Worm (Caenorhabditis elegans): Measurements from ENCODE around the gene M01F1.8.
A peak's percentile ranks its signal among the peaks of the same experiment; 100 is the strongest.

Gene M01F1.8

ce11 chrIII:3542105-3542504 is 39.8 kb upstream of the M01F1.8 start:
- TF ChIP-seq nhr-76 (tag; optimal IDR thresholded peaks at IDR 0.05), result no peak
- TF ChIP-seq bed-3 (GFP tag; optimal IDR thresholded peaks at IDR 0.05), result no peak
- peak; percentile 89 for TF ChIP-seq ces-1 (GFP tag; optimal IDR thresholded peaks at IDR 0.05)
- TF ChIP-seq snpc-4 (tag; optimal IDR thresholded peaks at IDR 0.05), result no peak
- TF ChIP-seq pha-4 (tag; optimal IDR thresholded peaks at IDR 0.05), result no peak

ce11 chrIII:3541539-3541938 is 39.2 kb upstream of the M01F1.8 start, which contains the start of gene ben-1:
Gene ben-1, minus strand, starts transcription at chrIII:3541639.
- TF ChIP-seq lin-13 (tag; optimal IDR thresholded peaks at IDR 0.05) (no peak), pha-4 (tag; optimal IDR thresholded peaks at IDR 0.05) (no peak), sptf-1 (tag; optimal IDR thresholded peaks at IDR 0.05) (no peak), mab-5 (tag; optimal IDR thresholded peaks at IDR 0.05) (no peak), ceh-83 (GFP tag; optimal IDR thresholded peaks at IDR 0.05) (no peak), nhr-237 (tag; optimal IDR thresholded peaks at IDR 0.05) (no peak), nhr-2 (tag; optimal IDR thresholded peaks at IDR 0.05) (no peak), nhr-76 (tag; optimal IDR thresholded peaks at IDR 0.05) (no peak), sem-2 (GFP tag; optimal IDR thresholded peaks at IDR 0.05) (no peak), unc-120 (tag; optimal IDR thresholded peaks at IDR 0.05; ENCODE audit: poor library complexity, severe bottlenecking) (no peak), nhr-28 (tag; optimal IDR thresholded peaks at IDR 0.05) (no peak), snpc-4 (tag; optimal IDR thresholded peaks at IDR 0.05) (no peak), elt-1 (tag; optimal IDR thresholded peaks at IDR 0.05; ENCODE audit: borderline replicate concordance, insufficient read depth) (no peak), ceh-39 (tag; optimal IDR thresholded peaks at IDR 0.05) (no peak), unc-62 (GFP tag; optimal IDR thresholded peaks at IDR 0.05) (no peak), ceh-43 (GFP tag; optimal IDR thresholded peaks at IDR 0.05) (no peak), mep-1 (tag; optimal IDR thresholded peaks at IDR 0.05) (no peak)

- TF ChIP-seq zip-8 (tag; optimal IDR thresholded peaks at IDR 0.05) (peak; percentile 92), flh-1 (GFP tag; optimal IDR thresholded peaks at IDR 0.05) (no peak)
These were observed 38.7 kb upstream of the M01F1.8 start for ce11 chrIII:3541093-3541492.

ce11 chrIII:3540424-3540823 is 38.1 kb upstream of the M01F1.8 start:
- TF ChIP-seq sptf-1 (tag; optimal IDR thresholded peaks at IDR 0.05) (peak; percentile 52), cnd-1 (tag; optimal IDR thresholded peaks at IDR 0.05) (no peak), flh-1 (GFP tag; optimal IDR thresholded peaks at IDR 0.05) (no peak), blmp-1 (tag; optimal IDR thresholded peaks at IDR 0.05) (no peak), ceh-83 (GFP tag; optimal IDR thresholded peaks at IDR 0.05) (no peak), ztf-11 (tag; optimal IDR thresholded peaks at IDR 0.05) (no peak), ceh-39 (tag; optimal IDR thresholded peaks at IDR 0.05) (peak; percentile 22), mep-1 (tag; optimal IDR thresholded peaks at IDR 0.05) (peak; percentile 6), ces-1 (GFP tag; optimal IDR thresholded peaks at IDR 0.05) (no peak), nhr-2 (tag; optimal IDR thresholded peaks at IDR 0.05) (peak; percentile 10), unc-39 (tag; optimal IDR thresholded peaks at IDR 0.05) (no peak), mls-2 (tag; optimal IDR thresholded peaks at IDR 0.05) (no peak), drap-1 (GFP tag; optimal IDR thresholded peaks at IDR 0.05) (no peak), M03D4.4 (tag; optimal IDR thresholded peaks at IDR 0.05) (no peak), nhr-12 (tag; optimal IDR thresholded peaks at IDR 0.05) (no peak), elt-3 (tag; optimal IDR thresholded peaks at IDR 0.05) (no peak), unc-120 (tag; optimal IDR thresholded peaks at IDR 0.05; ENCODE audit: poor library complexity, severe bottlenecking) (no peak), nhr-237 (tag; optimal IDR thresholded peaks at IDR 0.05) (peak; percentile 56), nhr-76 (tag; optimal IDR thresholded peaks at IDR 0.05) (no peak), zip-8 (tag; optimal IDR thresholded peaks at IDR 0.05) (no peak), tbx-8 (GFP tag; optimal IDR thresholded peaks at IDR 0.05) (peak; percentile 56), unc-62 (GFP tag; optimal IDR thresholded peaks at IDR 0.05) (no peak), mab-5 (tag; optimal IDR thresholded peaks at IDR 0.05) (no peak), ham-2 (GFP tag; optimal IDR thresholded peaks at IDR 0.05) (no peak), lsy-2 (tag; optimal IDR thresholded peaks at IDR 0.05) (peak; percentile 64), nhr-28 (tag; optimal IDR thresholded peaks at IDR 0.05) (no peak)

- TF ChIP-seq hlh-1 (tag; optimal IDR thresholded peaks at IDR 0.05) (no peak), M03D4.4 (tag; optimal IDR thresholded peaks at IDR 0.05) (no peak), flh-1 (GFP tag; optimal IDR thresholded peaks at IDR 0.05) (no peak), tbx-8 (GFP tag; optimal IDR thresholded peaks at IDR 0.05) (no peak), nhr-12 (tag; optimal IDR thresholded peaks at IDR 0.05) (no peak), drap-1 (GFP tag; optimal IDR thresholded peaks at IDR 0.05) (no peak), ztf-11 (tag; optimal IDR thresholded peaks at IDR 0.05) (no peak), bed-3 (GFP tag; optimal IDR thresholded peaks at IDR 0.05) (no peak)
These were observed 37.1 kb upstream of the M01F1.8 start for ce11 chrIII:3539499-3539898.

Data from whole organism, mixed stage, embryonic.